Worm (Caenorhabditis elegans) whole organism, mixed stage, embryonic: ENCODE data around the gene srd-13.

Experiments
- ceh-39 ChIP-seq: fragments of 150-350 bp; optimal IDR thresholded peaks from 2 replicates; lab custom pipeline; 2014; ENCODE audit warnings: missing biosample characterization, missing genetic modification characterization
- ham-2 ChIP-seq: fragments of 200-800 bp; sonication (Bioruptor generic); optimal IDR thresholded peaks from 2 replicates; lab custom pipeline; 2018; ENCODE audit warnings: mild to moderate bottlenecking, missing genetic modification characterization, missing compliant biosample characterization
- hlh-1 ChIP-seq: fragments of 150-350 bp; optimal IDR thresholded peaks from 2 replicates; lab custom pipeline; 2014; ENCODE audit warnings: missing biosample characterization, missing genetic modification reagents, missing genetic modification characterization
- lin-13 ChIP-seq: fragments of 150-350 bp; optimal IDR thresholded peaks from 2 replicates; lab custom pipeline; 2014; ENCODE audit warnings: missing biosample characterization, missing genetic modification characterization
- lin-32 ChIP-seq: fragments of 200-800 bp; sonication (Bioruptor generic); optimal IDR thresholded peaks from 2 replicates; lab custom pipeline; 2018; ENCODE audit warnings: mild to moderate bottlenecking, missing genetic modification characterization, missing compliant biosample characterization
- mls-2 ChIP-seq: sonication (generic microtip); optimal IDR thresholded peaks from 2 replicates; lab custom pipeline; 2016; ENCODE audit warnings: mild to moderate bottlenecking, missing genetic modification characterization, moderate library complexity, missing compliant biosample characterization
- nhr-28 ChIP-seq: fragments of 150-350 bp; optimal IDR thresholded peaks from 2 replicates; lab custom pipeline; 2014; ENCODE audit warnings: missing biosample characterization, missing genetic modification characterization
- nhr-76 ChIP-seq: sonication (generic microtip); optimal IDR thresholded peaks from 2 replicates; lab custom pipeline; 2017; ENCODE audit warnings: missing biosample characterization, missing genetic modification characterization
- unc-62 ChIP-seq: fragments of 150-350 bp; optimal IDR thresholded peaks from 2 replicates; lab custom pipeline; 2014; ENCODE audit warnings: missing biosample characterization, missing genetic modification reagents, missing genetic modification characterization
- ztf-11 ChIP-seq: fragments of 150-350 bp; optimal IDR thresholded peaks from 2 replicates; lab custom pipeline; 2014; ENCODE audit warnings: missing biosample characterization, missing genetic modification characterization

ce11 chrIV:5658897-5659296, 23.4 kb upstream of the srd-13 start:
- TF ChIP-seq unc-62 (GFP tag; lab: Kevin White, UChicago) (no peak), lin-32 (GFP tag; lab: Kevin White, UChicago) (no peak), lin-13 (tag; lab: Kevin White, UChicago) (no peak), ham-2 (no peak), nhr-28 (tag; lab: Kevin White, UChicago) (no peak), nhr-76 (tag; lab: Kevin White, UChicago) (no peak), hlh-1 (tag; lab: Kevin White, UChicago) (no peak), mls-2 (tag; lab: Kevin White, UChicago) (no peak), ceh-39 (tag; lab: Kevin White, UChicago) (no peak), ztf-11 (tag; lab: Kevin White, UChicago) (no peak)
